Worm (Caenorhabditis elegans) whole organism, midembryonic: ENCODE measurements around the gene ugt-62.

Experiments
- T22C8.4 ChIP-seq: fragments of 200-800 bp; sonication (Bioruptor generic); IDR thresholded peaks from 2 replicates; pipeline ENCODE4 v1.3.6; 2022; ENCODE audit warnings: missing genetic modification characterization, missing compliant biosample characterization
- ref-1 ChIP-seq: fragments of 200-800 bp; sonication (Bioruptor generic); conservative IDR thresholded peaks from 2 replicates; pipeline ENCODE4 v1.3.6; 2022; ENCODE audit warnings: missing genetic modification reagents, missing genetic modification characterization, missing compliant biosample characterization
- ztf-23 ChIP-seq: fragments of 200-800 bp; sonication (Bioruptor generic); IDR thresholded peaks from 2 replicates; pipeline ENCODE4 v1.3.6; 2022; ENCODE audit warnings: missing genetic modification reagents, missing genetic modification characterization, missing compliant biosample characterization
- ztf-29 ChIP-seq: fragments of 200-800 bp; sonication (Bioruptor generic); IDR thresholded peaks from 2 replicates; pipeline ENCODE4 v1.3.6; 2022; ENCODE audit warnings: missing genetic modification reagents, missing genetic modification characterization, missing compliant biosample characterization

DNA sequence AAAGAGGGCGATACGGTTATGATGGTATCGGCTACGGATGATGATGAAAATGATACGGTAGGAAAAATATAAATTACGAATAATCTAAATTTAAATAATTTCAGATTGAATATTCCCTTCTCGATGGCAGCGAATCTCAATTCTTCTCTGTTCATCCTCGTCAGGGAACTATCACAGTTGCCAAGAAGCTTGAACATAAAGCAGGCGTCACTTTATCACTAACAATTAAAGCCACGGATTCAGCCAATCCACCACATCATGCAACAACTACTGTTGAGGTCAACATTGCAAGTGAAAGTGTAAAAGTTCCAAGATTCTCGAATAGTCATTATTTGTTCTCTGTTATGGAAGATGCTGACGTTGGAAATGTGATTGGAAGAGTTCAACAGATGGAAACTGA lies 9.5 kb downstream of the ugt-62 start:
- TF ChIP-seq ztf-23 (no peak), ref-1 (GFP tag; lab: Robert Waterston, UW) (no peak), ztf-29 (no peak), T22C8.4 (GFP tag; lab: Robert Waterston, UW) (no peak)
